Fruit fly (Drosophila melanogaster): ENCODE data around the gene Edg91.

DNA sequence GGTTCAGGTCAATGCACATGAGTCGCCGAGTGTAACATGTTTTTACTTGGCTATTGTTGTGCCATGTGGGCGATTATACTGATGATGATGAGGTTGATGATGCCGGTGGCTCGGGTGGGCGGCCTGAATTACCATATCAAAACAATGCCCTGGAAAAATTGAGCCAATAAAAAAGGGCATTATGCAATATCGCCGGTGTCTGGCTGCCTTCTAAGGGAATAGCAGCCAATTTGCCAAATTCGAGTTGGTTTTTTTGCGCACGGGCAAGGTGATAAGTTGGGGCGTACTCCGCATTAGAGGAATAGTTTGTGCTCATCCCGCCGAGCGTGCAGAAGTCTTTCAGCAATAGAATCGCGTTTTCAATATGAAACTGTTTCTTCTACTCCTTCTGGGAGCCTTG is 2.3 kb downstream of the Edg91 start, which contains the start of gene CG14329:
- TF ChIP-seq h (optimal IDR thresholded peaks at IDR 0.05) (no peak), ttk (optimal IDR thresholded peaks at IDR 0.05) (no peak), psq (optimal IDR thresholded peaks at IDR 0.05) (no peak)
